Worm (Caenorhabditis elegans) whole organism, late embryonic: ENCODE data around the gene fbxa-172.

ENCODE experiments used
- ceh-2 ChIP-seq: sonication (generic microtip); optimal IDR thresholded peaks from 2 replicates; lab custom pipeline; 2016; ENCODE audit warnings: missing genotype, missing genetic modification characterization, missing compliant biosample characterization
- ceh-31 ChIP-seq: sonication (generic microtip); optimal IDR thresholded peaks from 2 replicates; lab custom pipeline; 2016; ENCODE audit warnings: missing genetic modification characterization, missing compliant biosample characterization
- che-1 ChIP-seq: sonication (generic microtip); optimal IDR thresholded peaks from 2 replicates; lab custom pipeline; 2016; ENCODE audit warnings: mild to moderate bottlenecking, missing genetic modification characterization, missing compliant biosample characterization
- eyg-1 ChIP-seq: sonication (generic microtip); optimal IDR thresholded peaks from 2 replicates; lab custom pipeline; 2016; ENCODE audit warnings: missing genotype, missing genetic modification characterization, missing compliant biosample characterization
- lin-11 ChIP-seq: fragments of 200-800 bp; sonication (Bioruptor generic); optimal IDR thresholded peaks from 2 replicates; lab custom pipeline; 2018; ENCODE audit warnings: mild to moderate bottlenecking, missing genetic modification characterization, missing compliant biosample characterization
- pha-4 ChIP-seq: fragments of 150-350 bp; optimal IDR thresholded peaks from 2 replicates; lab custom pipeline; 2018; ENCODE audit warnings: missing biosample characterization, missing genetic modification reagents, missing genetic modification characterization
- pqm-1 ChIP-seq: sonication (generic microtip); optimal IDR thresholded peaks from 2 replicates; lab custom pipeline; 2016; ENCODE audit warnings: missing genetic modification characterization, missing compliant biosample characterization

ce11 chrV:17551396-17551795, 7.7 kb upstream of the fbxa-172 start:
- TF ChIP-seq lin-11 (tag; lab: Kevin White, UChicago) (no peak), eyg-1 (no peak), pha-4 (tag; lab: Kevin White, UChicago) (no peak), ceh-2 (tag; lab: Kevin White, UChicago) (no peak), pqm-1 (tag; lab: Kevin White, UChicago) (no peak), ceh-31 (no peak), che-1 (no peak)
